Fruit fly (Drosophila melanogaster): ENCODE measurements around the gene CG13458.
A peak's percentile ranks its signal among the peaks of the same experiment; 100 is the strongest.

Gene CG13458

dm6 chr3L:15098659-15099512 lies 14.5 kb upstream of the CG13458 start (continued):
- TF ChIP-seq pan (optimal IDR thresholded peaks at IDR 0.05), result no peak
- TF ChIP-seq pan (GFP tag; optimal IDR thresholded peaks at IDR 0.05 in 1 of 2, IDR thresholded peaks at IDR 0.05 in 1 of 2), result peak in 1 of 2 experiments; percentile 91
- TF ChIP-seq tgo (GFP tag; IDR thresholded peaks at IDR 0.05), result peak; percentile 90
- TF ChIP-seq E2f2 (GFP tag; IDR thresholded peaks at IDR 0.05), result peak; percentile 51; the same call in 1 of the 2 replicates
- TF ChIP-seq slou (GFP tag; optimal IDR thresholded peaks at IDR 0.05), result no peak
- peak; percentile 91 for TF ChIP-seq HLH3B (GFP tag; IDR thresholded peaks at IDR 0.05)
- peak; percentile 27; the same call in 1 of the 3 replicates for TF ChIP-seq C15 (GFP tag; IDR thresholded peaks at IDR 0.05)
- peak in 1 of 2 experiments; percentile 76 for TF ChIP-seq crp (GFP tag; optimal IDR thresholded peaks at IDR 0.05)
- TF ChIP-seq CG17385 (GFP tag; optimal IDR thresholded peaks at IDR 0.05), result peak; percentile 82
- peak; percentile 67 for TF ChIP-seq CG17568 (GFP tag; optimal IDR thresholded peaks at IDR 0.05)
- peak; percentile 84 for TF ChIP-seq ind (GFP tag; optimal IDR thresholded peaks at IDR 0.05)
- TF ChIP-seq dimm (GFP tag; IDR thresholded peaks at IDR 0.05), result no peak
- peak; percentile 52 for TF ChIP-seq pb (GFP tag; optimal IDR thresholded peaks at IDR 0.05)
- peak; percentile 93 for TF ChIP-seq CG11695 (GFP tag; IDR thresholded peaks at IDR 0.05)
- peak; percentile 37 for TF ChIP-seq CG5245 (GFP tag; optimal IDR thresholded peaks at IDR 0.05)
- no peak for TF ChIP-seq otp (GFP tag; IDR thresholded peaks at IDR 0.05)
- TF ChIP-seq fd64A (GFP tag; optimal IDR thresholded peaks at IDR 0.05), result no peak
- no peak for TF ChIP-seq inv (GFP tag; IDR thresholded peaks at IDR 0.05; ENCODE audit: partially characterized antibody)
- TF ChIP-seq CG6254 (GFP tag; optimal IDR thresholded peaks at IDR 0.05), result peak; percentile 88
- peak; percentile 2 for TF ChIP-seq CG17912 (GFP tag; optimal IDR thresholded peaks at IDR 0.05)
- peak; percentile 52 for TF ChIP-seq Abd-B (GFP tag; optimal IDR thresholded peaks at IDR 0.05)
- peak; percentile 43 for TF ChIP-seq Jarid2 (GFP tag; optimal IDR thresholded peaks at IDR 0.05)
- no peak for TF ChIP-seq mld (GFP tag; IDR thresholded peaks at IDR 0.05; ENCODE audit: partially characterized antibody)
- peak; percentile 86 for TF ChIP-seq CG17328 (GFP tag; IDR thresholded peaks at IDR 0.05)
- peak; percentile 76; the same call in 1 of the 2 replicates for TF ChIP-seq CG14667 (GFP tag; IDR thresholded peaks at IDR 0.05)
- no peak; the same call in 1 of the 2 replicates for TF ChIP-seq klu (GFP tag; IDR thresholded peaks at IDR 0.05)
- TF ChIP-seq dan (GFP tag; IDR thresholded peaks at IDR 0.05), result no peak
- peak; percentile 88 for TF ChIP-seq Dek (tag; optimal IDR thresholded peaks at IDR 0.05)
- TF ChIP-seq CG16813 (GFP tag; IDR thresholded peaks at IDR 0.05; ENCODE audit: partially characterized antibody), result no peak
- peak; percentile 86 for TF ChIP-seq Drgx (GFP tag; IDR thresholded peaks at IDR 0.05)
- peak; percentile 87 for TF ChIP-seq CG13424 (tag; optimal IDR thresholded peaks at IDR 0.05)
- peak; percentile 5 for TF ChIP-seq CG14965 (GFP tag; optimal IDR thresholded peaks at IDR 0.05; ENCODE audit: borderline replicate concordance)
- TF ChIP-seq dysf (GFP tag; IDR thresholded peaks at IDR 0.05), result peak; percentile 82
- TF ChIP-seq peb (GFP tag; IDR thresholded peaks at IDR 0.05), result peak; percentile 75
- TF ChIP-seq da (GFP tag; optimal IDR thresholded peaks at IDR 0.05), result no peak
- TF ChIP-seq CG1832 (GFP tag; optimal IDR thresholded peaks at IDR 0.05), result no peak
- peak; percentile 47 for TF ChIP-seq Chrac-16 (GFP tag; optimal IDR thresholded peaks at IDR 0.05)
- TF ChIP-seq Rx (GFP tag; IDR thresholded peaks at IDR 0.05), result peak; percentile 31
- TF ChIP-seq Gug (GFP tag; IDR thresholded peaks at IDR 0.05), result peak; percentile 15; the same call in 1 of the 4 replicates
- TF ChIP-seq gt (GFP tag; IDR thresholded peaks at IDR 0.05), result peak; percentile 39; the same call in 1 of the 2 replicates
- TF ChIP-seq CG12299 (tag; optimal IDR thresholded peaks at IDR 0.05), result peak; percentile 86
- TF ChIP-seq HmgZ (tag; optimal IDR thresholded peaks at IDR 0.05), result peak; percentile 22
- TF ChIP-seq sd (tag; optimal IDR thresholded peaks at IDR 0.05), result peak; percentile 43
- peak; percentile 97 for TF ChIP-seq CG17829 (tag; optimal IDR thresholded peaks at IDR 0.05)
- TF ChIP-seq CG10462 (GFP tag; optimal IDR thresholded peaks at IDR 0.05), result peak; percentile 37
- peak; percentile 97 for TF ChIP-seq CG2712 (tag; optimal IDR thresholded peaks at IDR 0.05)
- TF ChIP-seq tap (tag; optimal IDR thresholded peaks at IDR 0.05), result peak; percentile 94
- TF ChIP-seq Hey (tag; optimal IDR thresholded peaks at IDR 0.05), result peak; percentile 7

All from whole organism, embryonic.